Worm (Caenorhabditis elegans): ENCODE measurements around the gene C25G6.1.
A peak's percentile ranks its signal among the peaks of the same experiment; 100 is the strongest.

The C25G6.1 gene

DNA sequence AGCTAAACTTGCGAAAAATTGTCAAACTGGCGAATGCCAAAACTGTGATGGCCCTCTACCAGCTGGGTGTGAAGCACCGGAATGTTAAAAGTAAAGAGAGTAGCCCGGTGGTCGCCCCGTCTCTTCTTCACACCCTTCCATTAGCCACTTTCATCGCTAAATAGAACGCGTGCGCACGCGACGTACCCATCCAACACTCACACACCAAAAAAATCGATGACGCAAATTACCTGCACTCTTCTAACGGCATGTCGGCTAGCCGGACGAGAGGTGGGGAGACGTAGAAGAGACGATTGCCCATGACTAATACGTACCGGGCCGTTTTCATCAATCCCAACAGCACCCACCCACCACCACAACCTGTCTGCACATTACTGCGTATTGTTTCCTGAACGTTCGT is 26.5 kb upstream of the C25G6.1 start:
- TF ChIP-seq egl-5 (tag; optimal IDR thresholded peaks at IDR 0.05) (no peak), ceh-16 (tag; optimal IDR thresholded peaks at IDR 0.05) (no peak), pqm-1 (tag; optimal IDR thresholded peaks at IDR 0.05) (no peak), fkh-2 (tag; optimal IDR thresholded peaks at IDR 0.05) (no peak), unc-62 (GFP tag; optimal IDR thresholded peaks at IDR 0.05) (no peak), mdl-1 (tag; optimal IDR thresholded peaks at IDR 0.05) (no peak), ceh-28 (tag; optimal IDR thresholded peaks at IDR 0.05) (peak; percentile 20), nhr-77 (tag; optimal IDR thresholded peaks at IDR 0.05) (no peak)

DNA sequence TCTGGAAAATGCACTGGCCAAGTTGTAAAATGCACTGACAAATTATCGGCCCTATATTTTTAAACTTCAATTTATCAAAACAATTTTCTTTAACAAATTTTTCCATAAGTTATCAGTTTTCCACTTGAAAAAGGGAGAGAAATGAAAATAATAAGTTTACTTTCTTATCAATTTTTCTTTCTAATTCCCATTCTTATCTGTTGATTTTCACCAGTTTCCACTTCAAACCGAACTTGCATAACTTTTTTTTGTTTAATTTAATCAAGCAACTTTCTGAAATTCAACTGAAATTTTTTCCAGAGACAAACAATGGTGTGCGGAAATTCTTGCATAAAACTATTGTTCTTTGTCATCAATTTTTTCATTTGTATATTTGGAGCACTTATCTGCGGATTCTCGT is 25.0 kb upstream of the C25G6.1 start, which contains the start of gene tsp-9:
Gene tsp-9 (plus strand): TSS at position 301 of the 400 bp plus-strand sequence.
- no peak for TF ChIP-seq fkh-10 (GFP tag; optimal IDR thresholded peaks at IDR 0.05)
- TF ChIP-seq nhr-28 (tag; optimal IDR thresholded peaks at IDR 0.05), result no peak
- no peak for TF ChIP-seq hmg-11 (tag; optimal IDR thresholded peaks at IDR 0.05)
- peak; percentile 17 for TF ChIP-seq pha-4 (tag; optimal IDR thresholded peaks at IDR 0.05)
- no peak for TF ChIP-seq ceh-28 (tag; optimal IDR thresholded peaks at IDR 0.05)
- TF ChIP-seq elt-2 (tag; optimal IDR thresholded peaks at IDR 0.05), result peak; percentile 64
- TF ChIP-seq mml-1 (tag; optimal IDR thresholded peaks at IDR 0.05), result no peak
- no peak for TF ChIP-seq nhr-43 (tag; optimal IDR thresholded peaks at IDR 0.05; ENCODE audit: poor library complexity, severe bottlenecking)
- TF ChIP-seq nhr-12 (tag; optimal IDR thresholded peaks at IDR 0.05), result no peak
- no peak for TF ChIP-seq tbx-2 (tag; optimal IDR thresholded peaks at IDR 0.05)
- TF ChIP-seq eor-1 (tag; optimal IDR thresholded peaks at IDR 0.05), result no peak
- no peak for TF ChIP-seq elt-1 (tag; optimal IDR thresholded peaks at IDR 0.05)
- no peak for TF ChIP-seq unc-62 (GFP tag; optimal IDR thresholded peaks at IDR 0.05)
- TF ChIP-seq egl-27 (tag; optimal IDR thresholded peaks at IDR 0.05), result no peak
- TF ChIP-seq pqm-1 (tag; optimal IDR thresholded peaks at IDR 0.05), result no peak
- no peak for TF ChIP-seq jun-1 (tag; optimal IDR thresholded peaks at IDR 0.05)
- no peak for TF ChIP-seq daf-12 (tag; optimal IDR thresholded peaks at IDR 0.05)
- no peak for TF ChIP-seq ama-1 (optimal IDR thresholded peaks at IDR 0.05)

- TF ChIP-seq nhr-77 (tag; optimal IDR thresholded peaks at IDR 0.05), result no peak
- TF ChIP-seq ceh-9 (tag; optimal IDR thresholded peaks at IDR 0.05), result no peak
- TF ChIP-seq lsy-12 (tag; optimal IDR thresholded peaks at IDR 0.05), result no peak
- TF ChIP-seq ZK546.5 (tag; optimal IDR thresholded peaks at IDR 0.05), result no peak
- TF ChIP-seq elt-2 (tag; optimal IDR thresholded peaks at IDR 0.05), result no peak
- no peak for TF ChIP-seq unc-39 (tag; optimal IDR thresholded peaks at IDR 0.05)
- no peak for TF ChIP-seq egl-5 (tag; optimal IDR thresholded peaks at IDR 0.05)
Observed at ce11 chrX:1249738-1250137, 21.0 kb upstream of the C25G6.1 start, which contains the start of gene C25G6.4. TSS of gene C25G6.4 (minus strand) at chrX:1249838.

DNA sequence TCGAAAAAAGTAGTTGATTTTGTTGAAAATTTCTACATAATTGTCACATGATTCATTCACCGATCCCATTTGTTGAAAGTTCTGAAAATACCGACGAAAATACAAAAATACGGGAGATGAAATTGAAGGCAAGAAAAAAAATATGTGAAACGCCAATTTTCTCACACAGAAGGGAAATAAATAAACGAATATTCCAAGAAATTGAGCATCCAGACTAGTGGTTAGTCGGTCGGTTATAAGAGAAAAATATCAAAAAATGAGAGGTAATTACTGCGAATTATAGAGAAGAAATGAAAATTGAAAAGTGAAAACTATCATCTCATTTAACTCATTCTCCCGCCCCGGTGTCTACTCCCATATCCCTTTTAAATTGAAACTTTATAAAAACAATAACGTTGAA is 15.2 kb upstream of the C25G6.1 start, which contains the start of gene npr-11:
Gene npr-11 (minus strand): TSS at position 101 of the 400 bp plus-strand sequence.
- TF ChIP-seq fkh-10 (GFP tag; optimal IDR thresholded peaks at IDR 0.05) (no peak), ceh-9 (tag; optimal IDR thresholded peaks at IDR 0.05) (no peak), fkh-2 (tag; optimal IDR thresholded peaks at IDR 0.05) (no peak), pha-4 (tag; optimal IDR thresholded peaks at IDR 0.05) (no peak), sea-2 (GFP tag; optimal IDR thresholded peaks at IDR 0.05) (no peak), ceh-16 (tag; optimal IDR thresholded peaks at IDR 0.05) (no peak), nhr-43 (tag; optimal IDR thresholded peaks at IDR 0.05; ENCODE audit: poor library complexity, severe bottlenecking) (no peak), fos-1 (tag; optimal IDR thresholded peaks at IDR 0.05) (no peak), ZK546.5 (tag; optimal IDR thresholded peaks at IDR 0.05) (no peak), eor-1 (tag; optimal IDR thresholded peaks at IDR 0.05) (no peak), nhr-11 (tag; optimal IDR thresholded peaks at IDR 0.05) (no peak), lin-39 (tag; optimal IDR thresholded peaks at IDR 0.05) (no peak), ceh-82 (tag; optimal IDR thresholded peaks at IDR 0.05) (no peak), R02D3.7 (tag; optimal IDR thresholded peaks at IDR 0.05) (no peak), nhr-77 (tag; optimal IDR thresholded peaks at IDR 0.05) (no peak), zag-1 (tag; optimal IDR thresholded peaks at IDR 0.05) (no peak)

ce11 chrX:1257668-1258067 is 13.0 kb upstream of the C25G6.1 start:
- TF ChIP-seq sea-2 (GFP tag; optimal IDR thresholded peaks at IDR 0.05), result no peak
- no peak for TF ChIP-seq ztf-11 (tag; optimal IDR thresholded peaks at IDR 0.05)
- no peak for TF ChIP-seq lsy-12 (tag; optimal IDR thresholded peaks at IDR 0.05)
- no peak for TF ChIP-seq R02D3.7 (tag; optimal IDR thresholded peaks at IDR 0.05)

All from whole organism, L3 larva.